Worm (Caenorhabditis elegans) whole organism, midembryonic: ENCODE measurements around the gene rnh-1.1.

Experiments used
- T22C8.4 ChIP-seq: fragments of 200-800 bp; sonication (Bioruptor generic); IDR thresholded peaks from 2 replicates; pipeline ENCODE4 v1.3.6; 2022; ENCODE audit warnings: missing genetic modification characterization, missing compliant biosample characterization
- flt-1 ChIP-seq: fragments of 200-800 bp; sonication (Bioruptor generic); IDR thresholded peaks from 2 replicates; pipeline ENCODE4 v1.3.6; 2022; ENCODE audit warnings: missing genetic modification characterization, missing compliant biosample characterization
- klf-2 ChIP-seq: fragments of 200-800 bp; sonication (Bioruptor generic); conservative IDR thresholded peaks from 2 replicates; pipeline ENCODE4 v1.3.6; 2022; ENCODE audit warnings: missing genetic modification reagents, missing genetic modification characterization, missing compliant biosample characterization
- ref-1 ChIP-seq: fragments of 200-800 bp; sonication (Bioruptor generic); conservative IDR thresholded peaks from 2 replicates; pipeline ENCODE4 v1.3.6; 2022; ENCODE audit warnings: missing genetic modification reagents, missing genetic modification characterization, missing compliant biosample characterization
- tab-1 ChIP-seq: fragments of 200-800 bp; sonication (Bioruptor generic); IDR thresholded peaks from 2 replicates; pipeline ENCODE4 v1.3.6; 2022; ENCODE audit warnings: missing genetic modification characterization, missing compliant biosample characterization

- TF ChIP-seq klf-2 (GFP tag; lab: Robert Waterston, UW) = no peak
- TF ChIP-seq ref-1 (GFP tag; lab: Robert Waterston, UW) = no peak
- TF ChIP-seq T22C8.4 (GFP tag; lab: Robert Waterston, UW) = no peak
- no peak for TF ChIP-seq flt-1 (GFP tag; lab: Robert Waterston, UW)
- TF ChIP-seq tab-1 (GFP tag; lab: Robert Waterston, UW) = no peak
Observed at ce11 chrII:7505005-7505404, 20.5 kb upstream of the rnh-1.1 start, which contains the start of gene C28F5.1.
